Worm (Caenorhabditis elegans) whole organism, L4/young adult: ENCODE data around the gene tmed-4.

Experiments
- W03F9.2 ChIP-seq: fragments of 150-350 bp; optimal IDR thresholded peaks from 2 replicates; lab custom pipeline; 2014; ENCODE audit warnings: missing biosample characterization, missing genetic modification characterization
- dao-5 ChIP-seq: sonication (generic microtip); optimal IDR thresholded peaks from 2 replicates; lab custom pipeline; 2016; ENCODE audit warnings: missing genotype, missing genetic modification characterization, moderate library complexity, missing compliant biosample characterization
- him-1 ChIP-seq: sonication (generic microtip); optimal IDR thresholded peaks from 2 replicates; lab custom pipeline; 2016; ENCODE audit warnings: missing genotype, missing genetic modification reagents, missing genetic modification characterization, missing compliant biosample characterization

Gene tmed-4

ce11 chrV:19899167-19899566 lies 49.7 kb downstream of the tmed-4 start, which contains the start of gene Y116F11B.14:
TSS of gene Y116F11B.14 (plus strand) at chrV:19899467.
- TF ChIP-seq dao-5 (tag; lab: Kevin White, UChicago), result no peak
- TF ChIP-seq him-1, result no peak
- TF ChIP-seq W03F9.2 (tag; lab: Kevin White, UChicago), result no peak

ce11 chrV:19897982-19898381 lies 50.9 kb downstream of the tmed-4 start:
- no peak for TF ChIP-seq W03F9.2 (tag; lab: Kevin White, UChicago)
- no peak for TF ChIP-seq dao-5 (tag; lab: Kevin White, UChicago)
- no peak for TF ChIP-seq him-1

- TF ChIP-seq dao-5 (tag; lab: Kevin White, UChicago) (no peak), him-1 (no peak), W03F9.2 (tag; lab: Kevin White, UChicago) (peak; percentile 25)
These were observed 51.3 kb downstream of the tmed-4 start for ce11 chrV:19897557-19897956.
